Worm (Caenorhabditis elegans) whole organism, late embryonic: ENCODE data around the gene T21B4.15.

Experiments used
- T23F11.4 ChIP-seq: fragments of 200-800 bp; sonication (Bioruptor generic); optimal IDR thresholded peaks from 2 replicates; lab custom pipeline; 2018; ENCODE audit warnings: mild to moderate bottlenecking, missing genetic modification characterization, missing compliant biosample characterization
- ceh-18 ChIP-seq: sonication (generic microtip); optimal IDR thresholded peaks from 2 replicates; lab custom pipeline; 2016; ENCODE audit warnings: missing genetic modification characterization, missing compliant biosample characterization
- ceh-2 ChIP-seq: sonication (generic microtip); optimal IDR thresholded peaks from 2 replicates; lab custom pipeline; 2016; ENCODE audit warnings: missing genotype, missing genetic modification characterization, missing compliant biosample characterization
- ceh-24 ChIP-seq: sonication (generic microtip); optimal IDR thresholded peaks from 2 replicates; lab custom pipeline; 2016; ENCODE audit warnings: mild to moderate bottlenecking, missing genetic modification characterization, missing compliant biosample characterization
- fax-1 ChIP-seq: sonication (generic microtip); optimal IDR thresholded peaks from 2 replicates; lab custom pipeline; 2016; ENCODE audit warnings: missing genotype, missing genetic modification characterization, missing compliant biosample characterization
- hlh-30 ChIP-seq: sonication (generic microtip); optimal IDR thresholded peaks from 2 replicates; lab custom pipeline; 2017; ENCODE audit warnings: antibody characterized with exemption, missing genetic modification characterization, missing compliant biosample characterization; ENCODE audit not compliant: insufficient read depth
- mec-3 ChIP-seq: sonication (generic microtip); optimal IDR thresholded peaks from 2 replicates; lab custom pipeline; 2016; ENCODE audit warnings: borderline replicate concordance, missing genetic modification characterization, missing compliant biosample characterization
- pha-2 ChIP-seq: sonication (generic microtip); optimal IDR thresholded peaks from 2 replicates; lab custom pipeline; 2017; ENCODE audit warnings: mild to moderate bottlenecking, missing genetic modification characterization, missing compliant biosample characterization
- ref-2 ChIP-seq: sonication (generic microtip); optimal IDR thresholded peaks from 2 replicates; lab custom pipeline; 2016; ENCODE audit warnings: missing genetic modification characterization, missing compliant biosample characterization
- sdc-2 ChIP-seq: sonication (generic microtip); optimal IDR thresholded peaks from 2 replicates; lab custom pipeline; 2016; ENCODE audit warnings: missing genotype, missing genetic modification characterization, missing compliant biosample characterization
- unc-55 ChIP-seq: sonication (generic microtip); optimal IDR thresholded peaks from 2 replicates; lab custom pipeline; 2017; ENCODE audit warnings: missing biosample characterization, missing genetic modification reagents, missing genetic modification characterization

- TF ChIP-seq ceh-18: peak; percentile 86
- TF ChIP-seq ceh-2 (tag; lab: Kevin White, UChicago): peak; percentile 88
- peak; percentile 75 for TF ChIP-seq mec-3 (tag; lab: Kevin White, UChicago)
- TF ChIP-seq hlh-30: peak; percentile 46
- peak; percentile 89 for TF ChIP-seq ref-2
- peak; percentile 94 for TF ChIP-seq pha-2 (tag; lab: Kevin White, UChicago)
- TF ChIP-seq T23F11.4 (GFP tag; lab: Kevin White, UChicago): peak; percentile 97
- peak; percentile 89 for TF ChIP-seq sdc-2 (tag; lab: Kevin White, UChicago)
- TF ChIP-seq ceh-24 (tag; lab: Kevin White, UChicago): peak; percentile 90
- TF ChIP-seq unc-55 (GFP tag; lab: Kevin White, UChicago): no peak
- TF ChIP-seq fax-1 (tag; lab: Kevin White, UChicago): peak; percentile 88
Observed at ce11 chrII:12494556-12495131, 4.6 kb downstream of the T21B4.15 start, which contains the start of gene col-85.
